Fruit fly (Drosophila melanogaster) whole organism, embryonic: ENCODE measurements around the gene Asator.

ENCODE experiments used
- ATbp ChIP-seq: fragments of 200-800 bp; sonication (Bioruptor generic); optimal IDR thresholded peaks from 2 replicates; lab custom pipeline; 2017; ENCODE audit warnings: missing biosample characterization, mild to moderate bottlenecking, missing genetic modification characterization, missing genetic modification reagents
- Antp ChIP-seq: fragments of 200-800 bp; sonication (Bioruptor generic); optimal IDR thresholded peaks from 3 replicates; lab custom pipeline; 2016; ENCODE audit warnings: missing biosample characterization, missing genetic modification characterization
- B-H1 ChIP-seq: fragments of 200-800 bp; sonication (Bioruptor generic); IDR thresholded peaks from 3 replicates; pipeline ENCODE4 v1.3.6; 2022; ENCODE audit warnings: missing biosample characterization, missing genetic modification characterization
- CG10209 ChIP-seq: fragments of 200-800 bp; sonication (Bioruptor generic); optimal IDR thresholded peaks from 3 replicates; lab custom pipeline; 2017; ENCODE audit warnings: missing biosample characterization, mild to moderate bottlenecking, missing genetic modification characterization, missing genetic modification reagents
- CG10267 ChIP-seq: fragments of 200-800 bp; sonication (Bioruptor generic); optimal IDR thresholded peaks from 2 replicates; lab custom pipeline; 2018; ENCODE audit warnings: missing biosample characterization, mild to moderate bottlenecking, missing genetic modification characterization, moderate library complexity
- CG10274 ChIP-seq: fragments of 200-800 bp; sonication (Bioruptor generic); optimal IDR thresholded peaks from 3 replicates; lab custom pipeline; 2017; ENCODE audit warnings: missing biosample characterization, mild to moderate bottlenecking, missing genetic modification characterization
- CG10654 ChIP-seq: fragments of 200-800 bp; sonication (Bioruptor generic); optimal IDR thresholded peaks from 2 replicates; lab custom pipeline; 2016; ENCODE audit warnings: missing biosample characterization, missing genetic modification characterization
- CG10979 ChIP-seq: fragments of 200-800 bp; sonication (Bioruptor generic); optimal IDR thresholded peaks from 2 replicates; lab custom pipeline; 2018; ENCODE audit warnings: missing biosample characterization, mild to moderate bottlenecking, missing genetic modification characterization, moderate library complexity
- CG12219 ChIP-seq: fragments of 200-800 bp; sonication (Bioruptor generic); optimal IDR thresholded peaks from 3 replicates; lab custom pipeline; 2018; ENCODE audit warnings: missing biosample characterization, mild to moderate bottlenecking, missing genetic modification characterization
- CG13123 ChIP-seq: fragments of 200-800 bp; sonication (Bioruptor generic); optimal IDR thresholded peaks from 2 replicates; lab custom pipeline; 2016; ENCODE audit warnings: missing biosample characterization, missing genetic modification characterization
- CG13775 ChIP-seq: fragments of 200-800 bp; sonication (Bioruptor generic); optimal IDR thresholded peaks from 3 replicates; lab custom pipeline; 2017; ENCODE audit warnings: missing biosample characterization, mild to moderate bottlenecking, missing genetic modification characterization
- CG14014 ChIP-seq: fragments of 200-800 bp; sonication (Bioruptor generic); IDR thresholded peaks from 2 replicates; pipeline ENCODE4 v1.3.6; 2022; ENCODE audit warnings: missing biosample characterization, missing genetic modification characterization
- CG17328 ChIP-seq: fragments of 200-800 bp; sonication (Bioruptor generic); IDR thresholded peaks from 2 replicates; pipeline ENCODE4 v1.3.6; 2022; ENCODE audit warnings: missing biosample characterization, missing genetic modification characterization
- CG1792 ChIP-seq: fragments of 200-800 bp; sonication (Bioruptor generic); optimal IDR thresholded peaks from 2 replicates; lab custom pipeline; 2016; ENCODE audit warnings: missing biosample characterization, missing genetic modification characterization
- CG2712 ChIP-seq: fragments of 200-800 bp; optimal IDR thresholded peaks from 3 replicates; lab custom pipeline; 2019; ENCODE audit warnings: missing biosample characterization, mild to moderate bottlenecking, missing genetic modification characterization, moderate library complexity
- CG2875 ChIP-seq: fragments of 200-800 bp; sonication (Bioruptor generic); optimal IDR thresholded peaks from 2 replicates; lab custom pipeline; 2017; ENCODE audit warnings: missing biosample characterization, mild to moderate bottlenecking, missing genetic modification characterization, missing genetic modification reagents
- CG3838 ChIP-seq: fragments of 200-800 bp; sonication (Bioruptor generic); optimal IDR thresholded peaks from 3 replicates; lab custom pipeline; 2016; ENCODE audit warnings: missing biosample characterization, missing genetic modification characterization
- CG5245 ChIP-seq: fragments of 200-800 bp; sonication (Bioruptor generic); optimal IDR thresholded peaks from 3 replicates; lab custom pipeline; 2016; ENCODE audit warnings: missing biosample characterization, missing genetic modification characterization
- CG6254 ChIP-seq: fragments of 200-800 bp; sonication (Bioruptor generic); optimal IDR thresholded peaks from 3 replicates; lab custom pipeline; 2017; ENCODE audit warnings: mild to moderate bottlenecking, missing biosample characterization, missing genetic modification reagents, missing genetic modification characterization
- CG7963 ChIP-seq: fragments of 200-800 bp; sonication (Bioruptor generic); IDR thresholded peaks from 3 replicates; pipeline ENCODE4 v1.3.6; 2022; ENCODE audit warnings: missing biosample characterization, missing genetic modification characterization; ENCODE audit not compliant: partially characterized antibody
- CG8924 ChIP-seq: fragments of 200-800 bp; optimal IDR thresholded peaks from 3 replicates; lab custom pipeline; 2019; ENCODE audit warnings: missing biosample characterization, mild to moderate bottlenecking, missing genetic modification characterization, moderate library complexity
- CkIIα-i1 ChIP-seq: fragments of 200-800 bp; sonication (Bioruptor generic); IDR thresholded peaks from 2 replicates; pipeline ENCODE4 v1.3.6; 2022; ENCODE audit warnings: missing biosample characterization, missing genetic modification characterization
- D19A ChIP-seq: fragments of 200-800 bp; optimal IDR thresholded peaks from 3 replicates; lab custom pipeline; 2019; ENCODE audit warnings: missing biosample characterization, mild to moderate bottlenecking, missing genetic modification characterization, moderate library complexity
- Fer1 ChIP-seq: fragments of 200-800 bp; sonication (Bioruptor generic); optimal IDR thresholded peaks from 2 replicates; lab custom pipeline; 2017; ENCODE audit warnings: missing biosample characterization, mild to moderate bottlenecking, missing genetic modification characterization
- Gsc ChIP-seq: fragments of 200-800 bp; sonication (Bioruptor generic); IDR thresholded peaks from 2 replicates; pipeline ENCODE4 v1.3.6; 2022; ENCODE audit warnings: missing biosample characterization, missing genetic modification characterization
- Hr3 ChIP-seq: fragments of 200-800 bp; sonication (Bioruptor generic); optimal IDR thresholded peaks from 3 replicates; lab custom pipeline; 2016; ENCODE audit warnings: missing biosample characterization, missing genetic modification characterization
- Myb ChIP-seq: fragments of 200-800 bp; sonication (Bioruptor generic); optimal IDR thresholded peaks from 2 replicates; lab custom pipeline; 2016; ENCODE audit warnings: missing biosample characterization, missing genetic modification characterization
- NC2β ChIP-seq: fragments of 200-800 bp; sonication (Bioruptor generic); optimal IDR thresholded peaks from 2 replicates; lab custom pipeline; 2016; ENCODE audit warnings: missing biosample characterization, missing genetic modification characterization
- Nf-YB ChIP-seq: fragments of 200-800 bp; sonication (Bioruptor generic); optimal IDR thresholded peaks from 3 replicates; lab custom pipeline; 2019; ENCODE audit warnings: missing biosample characterization, mild to moderate bottlenecking, missing genetic modification characterization, moderate library complexity
- Pdp1 ChIP-seq, 2 experiments: fragments of 200-800 bp; sonication (Bioruptor generic); optimal IDR thresholded peaks; 3 replicates each; lab custom pipeline; 2016; ENCODE audit warnings: missing biosample characterization in 2 of 2, missing genetic modification characterization in 2 of 2, mild to moderate bottlenecking in 1 of 2, moderate library complexity in 1 of 2
- Taf1 ChIP-seq: fragments of 200-800 bp; sonication (Bioruptor generic); IDR thresholded peaks from 2 replicates; pipeline ENCODE4 v1.3.6; 2022; ENCODE audit warnings: missing biosample characterization, missing genetic modification characterization
- al ChIP-seq: fragments of 200-800 bp; sonication (Bioruptor generic); IDR thresholded peaks from 2 replicates; pipeline ENCODE4 v1.3.6; 2022; ENCODE audit warnings: missing biosample characterization, missing genetic modification characterization
- bab2 ChIP-seq: fragments of 200-800 bp; sonication (Bioruptor generic); optimal IDR thresholded peaks from 2 replicates; lab custom pipeline; 2016; ENCODE audit warnings: missing biosample characterization, missing genetic modification characterization
- bbx ChIP-seq: fragments of 200-800 bp; sonication (Bioruptor generic); IDR thresholded peaks from 2 replicates; pipeline ENCODE4 v1.3.6; 2022; ENCODE audit warnings: missing biosample characterization, missing genetic modification characterization; ENCODE audit not compliant: partially characterized antibody
- dmrt11E ChIP-seq: fragments of 200-800 bp; sonication (Bioruptor generic); optimal IDR thresholded peaks from 3 replicates; lab custom pipeline; 2018; ENCODE audit warnings: missing biosample characterization, mild to moderate bottlenecking, missing genetic modification characterization, moderate library complexity
- dmrt99B ChIP-seq: fragments of 200-800 bp; sonication (Bioruptor generic); optimal IDR thresholded peaks from 2 replicates; lab custom pipeline; 2018; ENCODE audit warnings: missing biosample characterization, mild to moderate bottlenecking, missing genetic modification characterization, moderate library complexity
- dpn ChIP-seq, 2 experiments: fragments of 200-800 bp; sonication (Bioruptor generic); optimal IDR thresholded peaks; 3 replicates each; lab custom pipeline; 2016; ENCODE audit warnings: missing biosample characterization in 2 of 2, missing genetic modification characterization in 2 of 2
- ems ChIP-seq: fragments of 200-800 bp; sonication (Bioruptor generic); optimal IDR thresholded peaks from 3 replicates; lab custom pipeline; 2016; ENCODE audit warnings: missing biosample characterization, missing genetic modification characterization
- en ChIP-seq: fragments of 200-800 bp; sonication (Bioruptor generic); optimal IDR thresholded peaks from 2 replicates; lab custom pipeline; 2016; ENCODE audit warnings: missing biosample characterization, missing genetic modification characterization
- fd64A ChIP-seq: fragments of 200-800 bp; sonication (Bioruptor generic); optimal IDR thresholded peaks from 3 replicates; lab custom pipeline; 2018; ENCODE audit warnings: missing biosample characterization, mild to moderate bottlenecking, missing genetic modification characterization
- jigr1 ChIP-seq: fragments of 200-800 bp; sonication (Bioruptor generic); IDR thresholded peaks from 3 replicates; pipeline ENCODE4 v1.3.6; 2022; ENCODE audit warnings: missing biosample characterization, missing genetic modification characterization
- p53 ChIP-seq: fragments of 200-800 bp; sonication (Bioruptor generic); optimal IDR thresholded peaks from 2 replicates; lab custom pipeline; 2016; ENCODE audit warnings: missing biosample characterization, missing genetic modification characterization
- pb ChIP-seq: fragments of 200-800 bp; sonication (Bioruptor generic); optimal IDR thresholded peaks from 3 replicates; lab custom pipeline; 2016; ENCODE audit warnings: missing biosample characterization, missing genetic modification characterization
- phol ChIP-seq: fragments of 200-800 bp; sonication (Bioruptor generic); optimal IDR thresholded peaks from 3 replicates; lab custom pipeline; 2018; ENCODE audit warnings: missing biosample characterization, mild to moderate bottlenecking, missing genetic modification characterization, moderate library complexity
- pros ChIP-seq: fragments of 200-800 bp; sonication (Bioruptor generic); optimal IDR thresholded peaks from 3 replicates; lab custom pipeline; 2019; ENCODE audit warnings: missing biosample characterization, mild to moderate bottlenecking, missing genetic modification characterization, moderate library complexity
- pum ChIP-seq: fragments of 200-800 bp; sonication (Bioruptor generic); optimal IDR thresholded peaks from 2 replicates; lab custom pipeline; 2016; ENCODE audit warnings: missing biosample characterization, missing genetic modification characterization
- ro ChIP-seq: fragments of 200-800 bp; sonication (Bioruptor generic); IDR thresholded peaks from 2 replicates; pipeline ENCODE4 v1.3.6; 2022; ENCODE audit warnings: missing biosample characterization, missing genetic modification characterization
- zen2 ChIP-seq: fragments of 200-800 bp; sonication (Bioruptor generic); IDR thresholded peaks from 3 replicates; pipeline ENCODE4 v1.3.6; 2022; ENCODE audit warnings: missing biosample characterization, missing genetic modification characterization; ENCODE audit not compliant: partially characterized antibody
- zfh2 ChIP-seq: fragments of 200-800 bp; sonication (Bioruptor generic); optimal IDR thresholded peaks from 2 replicates; lab custom pipeline; 2016; ENCODE audit warnings: missing biosample characterization, missing genetic modification characterization

Asator gene

DNA sequence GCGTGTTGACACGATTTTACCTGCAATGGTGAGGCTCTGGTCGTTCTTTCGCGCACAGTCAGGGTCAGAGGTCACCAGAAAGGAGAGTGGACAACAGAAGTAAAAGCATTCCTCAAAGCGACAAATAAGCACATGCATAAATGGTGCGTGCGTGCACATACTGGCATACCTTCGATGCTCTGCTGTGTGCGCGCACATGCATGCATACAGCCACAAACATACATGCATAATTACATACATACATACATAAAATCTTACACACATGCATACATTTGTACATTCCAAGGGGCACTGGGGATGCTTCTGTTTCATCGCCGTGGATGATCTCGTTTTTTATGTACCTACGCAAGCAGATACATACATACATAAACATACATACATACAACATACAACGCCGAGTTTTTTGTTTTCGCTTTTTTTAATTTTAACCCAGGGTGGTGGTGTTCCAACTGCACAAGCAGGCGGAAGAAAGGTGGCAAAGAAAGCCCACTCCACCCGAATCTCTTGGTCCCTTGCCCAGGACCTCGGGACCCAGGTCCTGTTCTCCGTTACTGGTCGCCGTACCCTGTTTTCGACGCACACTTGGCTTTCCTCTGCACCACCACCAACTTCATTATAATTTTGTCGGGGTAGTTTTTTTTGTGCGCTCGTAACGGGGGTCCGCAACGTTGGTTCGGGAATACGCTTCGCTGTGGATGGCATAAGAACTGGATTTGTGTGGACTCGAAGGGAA is at the start of gene Asator (continued):
- TF ChIP-seq zen2 = no peak
- TF ChIP-seq phol (tag; lab: Kevin White, UChicago) = peak; percentile 52
- no peak for TF ChIP-seq CG7963 (GFP tag; lab: Robert Waterston, UW)
- TF ChIP-seq CG2712 (tag; lab: Kevin White, UChicago) = peak; percentile 64
- peak; percentile 55 for TF ChIP-seq CG10654 (GFP tag; lab: Kevin White, UChicago)
- no peak for TF ChIP-seq CkIIα-i1 (GFP tag; lab: Robert Waterston, UW)
- TF ChIP-seq CG13775 (GFP tag; lab: Kevin White, UChicago) = peak; percentile 55
- peak; percentile 62 for TF ChIP-seq ems (GFP tag; lab: Kevin White, UChicago)
- peak; percentile 66 for TF ChIP-seq CG17328 (GFP tag; lab: Robert Waterston, UW)
- peak; percentile 70 for TF ChIP-seq dmrt99B
- TF ChIP-seq Fer1 (GFP tag; lab: Kevin White, UChicago) = peak; percentile 75
- peak; percentile 57 for TF ChIP-seq CG2875 (GFP tag; lab: Kevin White, UChicago)
- peak; percentile 15; the same call in 1 of the 3 replicates for TF ChIP-seq B-H1
- peak; percentile 61 for TF ChIP-seq CG10209 (GFP tag; lab: Kevin White, UChicago)
- TF ChIP-seq Hr3 (GFP tag; lab: Kevin White, UChicago) = peak; percentile 58
- peak; percentile 25; the same call in 1 of the 2 replicates for TF ChIP-seq bbx (GFP tag; lab: Robert Waterston, UW)
- no peak; the same call in 1 of the 2 replicates for TF ChIP-seq al (GFP tag; lab: Robert Waterston, UW)
- TF ChIP-seq CG5245 (GFP tag; lab: Kevin White, UChicago) = peak; percentile 63
- no peak for TF ChIP-seq CG3838 (GFP tag; lab: Kevin White, UChicago)
- TF ChIP-seq ATbp (GFP tag; lab: Kevin White, UChicago) = peak; percentile 65
- TF ChIP-seq fd64A (GFP tag; lab: Kevin White, UChicago) = no peak
- peak; percentile 43 for TF ChIP-seq CG10267
- TF ChIP-seq ro = no peak
- peak; percentile 42 for TF ChIP-seq CG6254 (GFP tag; lab: Kevin White, UChicago)
- peak; percentile 78 for TF ChIP-seq zfh2 (GFP tag; lab: Kevin White, UChicago)
- peak; percentile 64 to 80 for TF ChIP-seq dpn (GFP tag; optimal IDR thresholded peaks at IDR 0.05; lab: Kevin White, UChicago)
- peak; percentile 59 for TF ChIP-seq pum
- TF ChIP-seq CG1792 (GFP tag; lab: Kevin White, UChicago) = no peak
- peak; percentile 100 for TF ChIP-seq pros (GFP tag; lab: Kevin White, UChicago)
- peak; percentile 13 for TF ChIP-seq Nf-YB (GFP tag; lab: Kevin White, UChicago)
- TF ChIP-seq pb (GFP tag; lab: Kevin White, UChicago) = peak; percentile 45
- peak; percentile 64 for TF ChIP-seq NC2β (GFP tag; lab: Kevin White, UChicago)
- TF ChIP-seq Pdp1 (GFP tag; optimal IDR thresholded peaks at IDR 0.05; lab: Kevin White, UChicago) = peak; percentile 60 to 69
- peak; percentile 95 for TF ChIP-seq p53
- TF ChIP-seq D19A (tag; lab: Kevin White, UChicago) = peak; percentile 69
- TF ChIP-seq bab2 (GFP tag; lab: Kevin White, UChicago) = peak; percentile 67
- peak; percentile 59 for TF ChIP-seq CG12219 (GFP tag; lab: Kevin White, UChicago)
- TF ChIP-seq CG8924 (tag; lab: Kevin White, UChicago) = peak; percentile 38
- peak; percentile 18 for TF ChIP-seq CG13123
- peak; percentile 40 for TF ChIP-seq en (GFP tag; lab: Kevin White, UChicago)
- no peak for TF ChIP-seq Taf1
- peak; percentile 63 for TF ChIP-seq CG14014 (GFP tag; lab: Robert Waterston, UW)
- peak; percentile 57 for TF ChIP-seq CG10979 (tag; lab: Kevin White, UChicago)
- peak; percentile 100 for TF ChIP-seq CG10274 (GFP tag; lab: Kevin White, UChicago)
- TF ChIP-seq Antp = peak; percentile 86
- TF ChIP-seq Myb (GFP tag; lab: Kevin White, UChicago) = peak; percentile 55
- TF ChIP-seq jigr1 (GFP tag; lab: Robert Waterston, UW) = no peak
- TF ChIP-seq Gsc = no peak
- TF ChIP-seq dmrt11E (tag; lab: Kevin White, UChicago) = peak; percentile 66
